Worm (Caenorhabditis elegans): ENCODE measurements around the gene nlg-1.

The nlg-1 gene

ce11 chrX:13655769-13656168 lies 24.8 kb upstream of the nlg-1 start (continued):
- TF ChIP-seq zim-3 (tag; optimal IDR thresholded peaks at IDR 0.05) (no peak), mcd-1 (GFP tag; IDR thresholded peaks at IDR 0.05) (no peak), athp-1 (tag; optimal IDR thresholded peaks at IDR 0.05) (peak; percentile 2), F57C9.4 (tag; optimal IDR thresholded peaks at IDR 0.05) (no peak), him-1 (tag; optimal IDR thresholded peaks at IDR 0.05) (peak; percentile 55), F23B12.7 (tag; optimal IDR thresholded peaks at IDR 0.05; ENCODE audit: insufficient read depth) (no peak), lin-26 (GFP tag; IDR thresholded peaks at IDR 0.05) (peak; percentile 76), madf-3 (GFP tag; IDR thresholded peaks at IDR 0.05) (no peak), Y56A3A.18 (GFP tag; IDR thresholded peaks at IDR 0.05) (no peak), B0035.1 (tag; optimal IDR thresholded peaks at IDR 0.05) (no peak), gei-17 (GFP tag; optimal IDR thresholded peaks at IDR 0.05) (no peak), efl-1 (GFP tag; optimal IDR thresholded peaks at IDR 0.05) (no peak), B0019.2 (GFP tag; conservative IDR thresholded peaks at IDR 0.05) (no peak), hsf-1 (GFP tag; IDR thresholded peaks at IDR 0.05) (no peak), rec-8 (tag; optimal IDR thresholded peaks at IDR 0.05) (no peak), ceh-100 (GFP tag; IDR thresholded peaks at IDR 0.05) (no peak), bed-2 (GFP tag; IDR thresholded peaks at IDR 0.05) (no peak), mes-4 (tag; optimal IDR thresholded peaks at IDR 0.05) (no peak), let-526 (GFP tag; IDR thresholded peaks at IDR 0.05) (no peak), ztf-25 (GFP tag; IDR thresholded peaks at IDR 0.05) (0 out of 2 replicates have a peak, but pooled peaks have one; percentile 39), tbx-9 (tag; optimal IDR thresholded peaks at IDR 0.05; ENCODE audit: borderline replicate concordance) (no peak), tbp1 (GFP tag; optimal IDR thresholded peaks at IDR 0.05) (peak; percentile 91)

DNA sequence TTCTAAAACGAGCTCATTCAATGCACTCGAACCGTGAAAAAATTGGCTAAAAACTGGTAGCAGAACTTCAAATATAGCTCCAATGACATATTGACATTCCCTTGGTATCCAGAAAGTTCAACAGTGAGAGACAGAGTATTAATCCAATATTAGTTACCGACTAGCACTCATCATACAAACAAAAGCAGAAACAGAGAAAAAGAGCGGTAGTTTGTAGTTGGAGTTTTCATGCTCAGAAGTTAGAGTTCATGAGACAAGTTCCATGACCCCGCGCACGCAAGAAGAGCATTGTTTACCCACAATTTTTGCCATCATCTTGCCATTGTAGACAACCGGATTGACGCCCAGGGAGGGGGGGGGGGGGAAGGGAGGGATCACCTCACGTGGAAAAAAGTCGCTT lies 23.3 kb upstream of the nlg-1 start:
- TF ChIP-seq lin-26 (GFP tag; IDR thresholded peaks at IDR 0.05) (no peak), fkh-3 (tag; optimal IDR thresholded peaks at IDR 0.05) (no peak), ztf-6 (GFP tag; IDR thresholded peaks at IDR 0.05) (no peak), lsy-27 (tag; optimal IDR thresholded peaks at IDR 0.05; ENCODE audit: borderline replicate concordance, insufficient read depth) (no peak), ceh-27 (GFP tag; optimal IDR thresholded peaks at IDR 0.05) (no peak), aptf-3 (GFP tag; IDR thresholded peaks at IDR 0.05) (no peak), unc-130 (GFP tag; optimal IDR thresholded peaks at IDR 0.05) (no peak)

DNA sequence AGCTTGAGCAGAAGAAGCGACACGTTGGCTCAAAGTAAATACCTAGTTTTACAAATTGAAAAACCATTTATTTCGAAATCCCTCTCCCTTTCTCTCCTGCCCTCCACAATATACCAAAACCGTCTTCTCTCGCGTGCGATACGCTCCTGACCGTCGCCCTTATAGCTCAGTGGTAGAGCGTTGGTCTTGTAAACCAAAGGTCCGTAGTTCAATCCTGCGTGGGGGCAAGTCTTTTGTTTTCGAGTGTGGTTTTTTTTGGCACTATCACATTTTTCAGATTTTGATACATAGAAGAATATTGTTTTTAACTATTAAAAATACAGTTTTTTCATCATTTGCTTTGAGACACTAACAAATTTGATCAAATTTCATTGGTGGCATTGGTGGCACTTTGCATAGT lies 22.6 kb upstream of the nlg-1 start:
- no peak for TF ChIP-seq unc-62 (GFP tag; optimal IDR thresholded peaks at IDR 0.05)
- TF ChIP-seq rcor-1 (GFP tag; IDR thresholded peaks at IDR 0.05), result peak; percentile 70
- no peak for TF ChIP-seq gei-17 (GFP tag; optimal IDR thresholded peaks at IDR 0.05)
- 0 out of 2 replicates have a peak, but pooled peaks have one; percentile 44 for TF ChIP-seq ceh-58 (GFP tag; IDR thresholded peaks at IDR 0.05)
- TF ChIP-seq hsf-1 (GFP tag; IDR thresholded peaks at IDR 0.05), result 0 out of 2 replicates have a peak, but pooled peaks have one; percentile 12
- no peak for TF ChIP-seq C06A6.2 (GFP tag; conservative IDR thresholded peaks at IDR 0.05)
- peak; percentile 92 for TF ChIP-seq pbrm-1 (GFP tag; IDR thresholded peaks at IDR 0.05)
- no peak for TF ChIP-seq Y56A3A.18 (GFP tag; IDR thresholded peaks at IDR 0.05)
- peak; percentile 83 for TF ChIP-seq him-1 (tag; optimal IDR thresholded peaks at IDR 0.05)
- no peak for TF ChIP-seq egrh-3 (GFP tag; IDR thresholded peaks at IDR 0.05)
- TF ChIP-seq rec-8 (tag; optimal IDR thresholded peaks at IDR 0.05), result peak in 1 of 2 experiments; percentile 74
- TF ChIP-seq lin-35 (GFP tag; optimal IDR thresholded peaks at IDR 0.05), result peak in 1 of 3 experiments; percentile 53
- TF ChIP-seq ztf-28 (GFP tag; IDR thresholded peaks at IDR 0.05), result no peak
- TF ChIP-seq ztf-6 (GFP tag; IDR thresholded peaks at IDR 0.05), result 0 out of 2 replicates have a peak, but pooled peaks have one; percentile 12
- peak; percentile 10 for TF ChIP-seq F49E8.2 (tag; optimal IDR thresholded peaks at IDR 0.05; ENCODE audit: insufficient read depth)
- TF ChIP-seq snpc-1.3 (tag; optimal IDR thresholded peaks at IDR 0.05; ENCODE audit: insufficient read depth), result peak; percentile 51
- TF ChIP-seq F10E7.11 (tag; optimal IDR thresholded peaks at IDR 0.05), result peak; percentile 14
- peak; percentile 20 for TF ChIP-seq K12H6.12 (tag; optimal IDR thresholded peaks at IDR 0.05)
- peak; percentile 20 for TF ChIP-seq madf-10 (tag; optimal IDR thresholded peaks at IDR 0.05)
- TF ChIP-seq D2030.7 (GFP tag; IDR thresholded peaks at IDR 0.05), result peak; percentile 77
- peak; percentile 42; the same call in 1 of the 2 replicates for TF ChIP-seq madf-6 (GFP tag; IDR thresholded peaks at IDR 0.05)
- peak; percentile 68 for TF ChIP-seq sptf-2 (GFP tag; optimal IDR thresholded peaks at IDR 0.05)
- no peak for TF ChIP-seq ama-1 (optimal IDR thresholded peaks at IDR 0.05)
- TF ChIP-seq ama-1 (GFP tag; optimal IDR thresholded peaks at IDR 0.05), result peak; percentile 47 to 57
- no peak for TF ChIP-seq F23B12.7 (tag; optimal IDR thresholded peaks at IDR 0.05; ENCODE audit: insufficient read depth)
